Fruit fly (Drosophila melanogaster) whole organism, pupa: Measurements from ENCODE around the gene CG14234.

Experiments
- CG10348 ChIP-seq: fragments of 200-800 bp; sonication (Bioruptor generic); IDR thresholded peaks from 2 replicates; pipeline ENCODE4 v1.3.6; 2022; ENCODE audit warnings: missing biosample characterization, missing genetic modification characterization
- CG12605 ChIP-seq: fragments of 200-800 bp; sonication (Bioruptor generic); IDR thresholded peaks from 2 replicates; pipeline ENCODE4 v1.3.6; 2022; ENCODE audit warnings: missing biosample characterization, missing genetic modification characterization
- CG13204 ChIP-seq: fragments of 200-800 bp; sonication (Bioruptor generic); optimal IDR thresholded peaks from 2 replicates; lab custom pipeline; 2018; ENCODE audit warnings: missing biosample characterization, mild to moderate bottlenecking, missing genetic modification characterization, moderate library complexity
- CG14655 ChIP-seq: fragments of 200-800 bp; sonication (Bioruptor generic); optimal IDR thresholded peaks from 3 replicates; lab custom pipeline; 2017; ENCODE audit warnings: mild to moderate bottlenecking, missing biosample characterization, missing genetic modification reagents, missing genetic modification characterization
- CG15710 ChIP-seq: fragments of 200-800 bp; sonication (Bioruptor generic); optimal IDR thresholded peaks from 2 replicates; lab custom pipeline; 2018; ENCODE audit warnings: missing biosample characterization, mild to moderate bottlenecking, missing genetic modification characterization, moderate library complexity
- CG17806 ChIP-seq: fragments of 200-800 bp; sonication (Bioruptor generic); optimal IDR thresholded peaks from 2 replicates; lab custom pipeline; 2018; ENCODE audit warnings: missing biosample characterization, mild to moderate bottlenecking, missing genetic modification characterization, moderate library complexity
- CG32121 ChIP-seq: fragments of 200-800 bp; sonication (Bioruptor generic); IDR thresholded peaks from 2 replicates; pipeline ENCODE4 v1.3.6; 2022; ENCODE audit warnings: missing biosample characterization, missing genetic modification characterization
- CG34367 ChIP-seq: fragments of 200-800 bp; sonication (Bioruptor generic); optimal IDR thresholded peaks from 2 replicates; lab custom pipeline; 2018; ENCODE audit warnings: missing biosample characterization, mild to moderate bottlenecking, missing genetic modification characterization
- CG4496 ChIP-seq: fragments of 200-800 bp; sonication (Bioruptor generic); IDR thresholded peaks from 3 replicates; pipeline ENCODE4 v1.3.6; 2022; ENCODE audit warnings: missing biosample characterization, missing genetic modification characterization
- CG8159 ChIP-seq: fragments of 200-800 bp; sonication (Bioruptor generic); optimal IDR thresholded peaks from 3 replicates; lab custom pipeline; 2018; ENCODE audit warnings: missing biosample characterization, mild to moderate bottlenecking, missing genetic modification characterization, moderate library complexity
- CG8301 ChIP-seq: fragments of 200-800 bp; sonication (Bioruptor generic); optimal IDR thresholded peaks from 2 replicates; lab custom pipeline; 2018; ENCODE audit warnings: missing biosample characterization, mild to moderate bottlenecking, missing genetic modification characterization
- CG9948 ChIP-seq: fragments of 200-800 bp; sonication (Bioruptor generic); optimal IDR thresholded peaks from 2 replicates; lab custom pipeline; 2018; ENCODE audit warnings: missing biosample characterization, mild to moderate bottlenecking, missing genetic modification characterization, moderate library complexity
- D1 ChIP-seq: fragments of 200-800 bp; sonication (Bioruptor generic); optimal IDR thresholded peaks from 2 replicates; lab custom pipeline; 2018; ENCODE audit warnings: missing biosample characterization, mild to moderate bottlenecking, missing genetic modification characterization, moderate library complexity
- EcR ChIP-seq: fragments of 200-800 bp; sonication (Bioruptor generic); optimal IDR thresholded peaks from 3 replicates; lab custom pipeline; 2019; ENCODE audit warnings: missing biosample characterization, missing genetic modification characterization, mild to moderate bottlenecking, moderate library complexity, missing genetic modification reagents
- Ets98B ChIP-seq: fragments of 200-800 bp; sonication (Bioruptor generic); IDR thresholded peaks from 2 replicates; pipeline ENCODE4 v1.3.6; 2022; ENCODE audit warnings: missing biosample characterization, missing genetic modification characterization
- Pif1A ChIP-seq: fragments of 200-800 bp; sonication (Bioruptor generic); optimal IDR thresholded peaks from 3 replicates; lab custom pipeline; 2016; ENCODE audit warnings: missing biosample characterization, missing genetic modification characterization
- Pif1B ChIP-seq: fragments of 200-800 bp; sonication (Bioruptor generic); optimal IDR thresholded peaks from 3 replicates; lab custom pipeline; 2016; ENCODE audit warnings: missing biosample characterization, missing genetic modification characterization
- Snoo ChIP-seq: fragments of 200-800 bp; sonication (Bioruptor generic); optimal IDR thresholded peaks from 3 replicates; lab custom pipeline; 2017; ENCODE audit warnings: missing biosample characterization, mild to moderate bottlenecking, missing genetic modification characterization, inconsistent platforms
- fd96Ca ChIP-seq: fragments of 200-800 bp; sonication (Bioruptor generic); IDR thresholded peaks from 3 replicates; pipeline ENCODE4 v1.3.6; 2022; ENCODE audit warnings: missing biosample characterization, missing genetic modification characterization
- gl ChIP-seq: fragments of 200-800 bp; sonication (Bioruptor generic); optimal IDR thresholded peaks from 2 replicates; lab custom pipeline; 2018; ENCODE audit warnings: missing biosample characterization, mild to moderate bottlenecking, missing genetic modification characterization
- rn ChIP-seq: fragments of 200-800 bp; sonication (Bioruptor generic); IDR thresholded peaks from 2 replicates; pipeline ENCODE4 v1.3.6; 2022; ENCODE audit warnings: missing biosample characterization, missing genetic modification characterization

CG14234 gene

dm6 chrX:19769821-19770519 is 34.6 kb downstream of the CG14234 start:
- TF ChIP-seq CG8301 (peak; percentile 45), CG12605 (GFP tag; lab: Robert Waterston, UW) (peak; percentile 7; the same call in 1 of the 2 replicates), gl (peak; percentile 27), CG15710 (tag; lab: Kevin White, UChicago) (peak; percentile 39), CG10348 (GFP tag; lab: Robert Waterston, UW) (no peak), D1 (tag; lab: Kevin White, UChicago) (no peak), CG34367 (peak; percentile 46), Pif1B (GFP tag; lab: Kevin White, UChicago) (peak; percentile 51), CG13204 (GFP tag; lab: Kevin White, UChicago) (no peak), CG4496 (GFP tag; lab: Robert Waterston, UW) (0 out of 3 replicates have a peak, but pooled peaks have one; percentile 27), CG14655 (GFP tag; lab: Kevin White, UChicago) (peak; percentile 49), CG32121 (GFP tag; lab: Robert Waterston, UW) (no peak), EcR (GFP tag; lab: Kevin White, UChicago) (no peak), rn (no peak), fd96Ca (GFP tag; lab: Robert Waterston, UW) (no peak), Snoo (tag; lab: Kevin White, UChicago) (peak; percentile 37), CG17806 (tag; lab: Kevin White, UChicago) (peak; percentile 64), Pif1A (GFP tag; lab: Kevin White, UChicago) (peak; percentile 18), CG9948 (tag; lab: Kevin White, UChicago) (peak; percentile 58), Ets98B (GFP tag; lab: Robert Waterston, UW) (no peak), CG8159 (tag; lab: Kevin White, UChicago) (peak; percentile 54)

dm6 chrX:19772002-19772622 is 36.7 kb downstream of the CG14234 start:
- TF ChIP-seq CG34367 (no peak), EcR (GFP tag; lab: Kevin White, UChicago) (no peak), CG15710 (tag; lab: Kevin White, UChicago) (no peak), D1 (tag; lab: Kevin White, UChicago) (no peak), Pif1A (GFP tag; lab: Kevin White, UChicago) (no peak), gl (no peak), CG8159 (tag; lab: Kevin White, UChicago) (no peak), CG32121 (GFP tag; lab: Robert Waterston, UW) (no peak), CG13204 (GFP tag; lab: Kevin White, UChicago) (no peak), Pif1B (GFP tag; lab: Kevin White, UChicago) (no peak), rn (no peak), Ets98B (GFP tag; lab: Robert Waterston, UW) (no peak), CG8301 (no peak), Snoo (tag; lab: Kevin White, UChicago) (no peak), CG14655 (GFP tag; lab: Kevin White, UChicago) (no peak), CG10348 (GFP tag; lab: Robert Waterston, UW) (no peak), fd96Ca (GFP tag; lab: Robert Waterston, UW) (no peak), CG4496 (GFP tag; lab: Robert Waterston, UW) (no peak)

DNA sequence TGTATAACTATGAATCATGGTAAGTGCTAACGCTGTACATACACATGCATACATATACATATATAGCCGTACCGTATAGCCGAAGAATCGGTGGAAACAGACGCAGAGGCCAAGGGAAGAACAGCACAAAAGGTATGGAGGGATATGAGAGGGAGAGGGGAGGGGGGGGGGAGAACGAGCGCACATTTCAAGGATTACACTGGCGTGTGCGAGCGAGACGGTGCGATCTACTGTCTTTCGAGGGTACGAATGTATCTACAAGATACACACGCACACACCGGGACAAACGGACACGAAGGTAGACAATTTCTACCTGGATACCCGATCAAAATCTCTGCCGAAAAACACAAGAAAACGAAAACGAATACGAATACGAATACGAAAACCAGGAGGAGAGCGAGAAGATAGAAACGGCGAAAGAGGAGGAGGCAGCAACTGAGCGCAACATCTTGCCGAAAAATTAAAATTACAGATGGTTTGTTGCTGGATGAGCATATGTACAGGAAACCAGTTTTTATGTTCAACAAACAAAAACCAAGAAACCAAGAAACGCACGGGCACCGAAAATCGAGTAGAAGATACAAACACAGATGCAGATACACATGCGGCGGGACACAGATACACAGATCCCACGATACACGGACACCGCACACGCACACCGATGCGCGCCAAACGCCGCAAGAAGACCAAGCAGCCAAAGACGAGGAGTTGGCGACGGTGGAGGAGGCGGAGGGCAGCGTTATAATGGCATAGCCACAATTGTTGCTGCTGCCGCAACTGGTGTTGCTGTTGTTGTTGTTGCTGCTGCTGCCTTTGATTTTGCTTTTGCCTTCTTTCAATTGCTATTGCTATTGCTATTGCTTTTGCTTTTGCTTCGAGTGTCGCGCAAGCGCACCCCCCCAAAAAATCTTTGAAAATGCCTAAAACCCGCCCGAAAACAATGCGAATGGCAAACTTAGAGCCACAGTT is 38.6 kb downstream of the CG14234 start:
- TF ChIP-seq CG13204 (GFP tag; lab: Kevin White, UChicago) = peak; percentile 43
- no peak for TF ChIP-seq D1 (tag; lab: Kevin White, UChicago)
- no peak for TF ChIP-seq CG17806 (tag; lab: Kevin White, UChicago)
- no peak for TF ChIP-seq CG14655 (GFP tag; lab: Kevin White, UChicago)
- peak; percentile 38; the same call in 1 of the 3 replicates for TF ChIP-seq CG4496 (GFP tag; lab: Robert Waterston, UW)
- no peak for TF ChIP-seq EcR (GFP tag; lab: Kevin White, UChicago)
- no peak for TF ChIP-seq gl
- TF ChIP-seq Snoo (tag; lab: Kevin White, UChicago) = no peak
- TF ChIP-seq CG9948 (tag; lab: Kevin White, UChicago) = no peak
- TF ChIP-seq Pif1B (GFP tag; lab: Kevin White, UChicago) = no peak

- TF ChIP-seq CG8159 (tag; lab: Kevin White, UChicago) (no peak), Ets98B (GFP tag; lab: Robert Waterston, UW) (no peak), D1 (tag; lab: Kevin White, UChicago) (no peak), CG15710 (tag; lab: Kevin White, UChicago) (no peak), Pif1B (GFP tag; lab: Kevin White, UChicago) (no peak), CG17806 (tag; lab: Kevin White, UChicago) (no peak)
Measured at dm6 chrX:19775055-19775645, 39.8 kb downstream of the CG14234 start.
